Fruit fly (Drosophila melanogaster) whole organism, larva: ENCODE data around the gene CG11248.

Source experiments
- noc ChIP-seq: fragments of 200-800 bp; sonication (Bioruptor generic); optimal IDR thresholded peaks from 3 replicates; lab custom pipeline; 2019; ENCODE audit warnings: missing biosample characterization, mild to moderate bottlenecking, missing genetic modification characterization, moderate library complexity

CG11248 gene

dm6 chr3L:21671839-21672238 is 8.0 kb upstream of the CG11248 start, which contains the start of gene CG11249:
Gene CG11249 (plus strand): TSS chr3L:21672139.
- no peak for TF ChIP-seq noc (tag; lab: Kevin White, UChicago)

- TF ChIP-seq noc (tag; lab: Kevin White, UChicago), result no peak
Measured at dm6 chr3L:21683942-21684341, 4.1 kb downstream of the CG11248 start, which contains the start of gene Sfp78E. Gene Sfp78E (minus strand): TSS chr3L:21684042.

- TF ChIP-seq noc (tag; lab: Kevin White, UChicago), result no peak
Measured at dm6 chr3L:21685753-21686152, 5.9 kb downstream of the CG11248 start.

dm6 chr3L:21688607-21689129 is 8.8 kb downstream of the CG11248 start:
- TF ChIP-seq noc (tag; lab: Kevin White, UChicago), result no peak

dm6 chr3L:21694647-21695046 is 14.8 kb downstream of the CG11248 start:
- TF ChIP-seq noc (tag; lab: Kevin White, UChicago), result no peak

dm6 chr3L:21700052-21700451 is 20.2 kb downstream of the CG11248 start:
- TF ChIP-seq noc (tag; lab: Kevin White, UChicago), result no peak

- no peak for TF ChIP-seq noc (tag; lab: Kevin White, UChicago)
Measured at dm6 chr3L:21700945-21701344, 21.1 kb downstream of the CG11248 start.

dm6 chr3L:21706144-21706926 is 26.5 kb downstream of the CG11248 start, which contains the start of gene CG32447:
Gene CG32447 (minus strand): TSS chr3L:21706365.
- TF ChIP-seq noc (tag; lab: Kevin White, UChicago), result no peak

dm6 chr3L:21709785-21710591 is 30.1 kb downstream of the CG11248 start:
- no peak for TF ChIP-seq noc (tag; lab: Kevin White, UChicago)

- no peak for TF ChIP-seq noc (tag; lab: Kevin White, UChicago)
Measured at dm6 chr3L:21715974-21716373, 36.1 kb downstream of the CG11248 start.

- no peak for TF ChIP-seq noc (tag; lab: Kevin White, UChicago)
Measured at dm6 chr3L:21718233-21718632, 38.4 kb downstream of the CG11248 start.

- no peak for TF ChIP-seq noc (tag; lab: Kevin White, UChicago)
Measured at dm6 chr3L:21720869-21721268, 41.0 kb downstream of the CG11248 start.

- TF ChIP-seq noc (tag; lab: Kevin White, UChicago), result no peak
Measured at dm6 chr3L:21727013-21727727, 47.3 kb downstream of the CG11248 start.

- TF ChIP-seq noc (tag; lab: Kevin White, UChicago), result no peak
Measured at dm6 chr3L:21727728-21728124, 47.9 kb downstream of the CG11248 start.

dm6 chr3L:21728616-21729047 is 48.8 kb downstream of the CG11248 start, which contains the start of the genes CG11247 and Polr2H:
Gene CG11247 (minus strand): TSS chr3L:21728806.
Gene Polr2H (plus strand): TSS chr3L:21728932.
- peak; percentile 62 for TF ChIP-seq noc (tag; lab: Kevin White, UChicago)
